ENCODE assay signal across 2 fruit fly cellular contexts in the genomic region with DNA sequence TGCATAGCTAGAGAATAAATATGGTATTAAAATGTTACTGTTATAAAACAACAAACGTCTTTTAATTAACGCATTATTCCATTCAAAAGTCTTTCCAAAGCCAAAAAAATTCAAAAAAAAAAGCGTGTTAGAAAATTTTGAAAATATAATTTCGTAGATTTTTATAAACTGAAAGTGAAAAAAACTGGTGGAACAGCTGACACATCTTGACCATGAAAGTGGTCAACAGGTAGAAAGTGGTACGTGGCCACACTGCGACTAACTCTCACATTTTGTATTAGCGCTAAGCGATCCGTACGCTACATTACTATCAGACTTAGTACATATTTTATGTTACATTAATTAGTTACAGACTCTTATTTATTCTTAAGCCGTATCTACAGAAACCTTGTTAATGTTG.
TF ChIP-seq lines count a peak whose summit lies in the region.

A gene (plus strand): TSS at position 256 of the 400 bp plus-strand sequence.

- no peak for TF ChIP-seq CTCF in whole organism, embryonic (GFP tag; optimal IDR thresholded peaks at IDR 0.05; lab: Kevin White, UChicago)

TF ChIP-seq in whole organism, embryonic, 481 proteins besides CTCF, POLR2A, EP300 and RAD21:
- TF ChIP-seq CG15269 (tag; optimal IDR thresholded peaks at IDR 0.05; lab: Kevin White, UChicago) (no peak), CG1233 (GFP tag; optimal IDR thresholded peaks at IDR 0.05; lab: Kevin White, UChicago) (no peak), crp (GFP tag; optimal IDR thresholded peaks at IDR 0.05; lab: Kevin White, UChicago) (peak in 1 of 2 experiments; percentile 74), slou (GFP tag; optimal IDR thresholded peaks at IDR 0.05; lab: Kevin White, UChicago) (no peak), CoRest (tag; optimal IDR thresholded peaks at IDR 0.05; lab: Kevin White, UChicago) (no peak), CG17912 (GFP tag; optimal IDR thresholded peaks at IDR 0.05; lab: Kevin White, UChicago) (no peak), CG13287 (GFP tag; IDR thresholded peaks at IDR 0.05; lab: Robert Waterston, UW; ENCODE audit: partially characterized antibody) (no peak), CG4854 (GFP tag; optimal IDR thresholded peaks at IDR 0.05; lab: Kevin White, UChicago) (no peak), CG15601 (tag; optimal IDR thresholded peaks at IDR 0.05; lab: Kevin White, UChicago) (no peak), Eip74EF (GFP tag; optimal IDR thresholded peaks at IDR 0.05; lab: Kevin White, UChicago) (no peak), gfzf (GFP tag; optimal IDR thresholded peaks at IDR 0.05; lab: Kevin White, UChicago) (peak; percentile 59), CG10267 (tag; optimal IDR thresholded peaks at IDR 0.05; lab: Kevin White, UChicago) (no peak), row (GFP tag; IDR thresholded peaks at IDR 0.05; lab: Robert Waterston, UW) (0 out of 3 replicates have a peak, but pooled peaks have one; percentile 29), emc (GFP tag; optimal IDR thresholded peaks at IDR 0.05; lab: Kevin White, UChicago) (no peak), br (optimal IDR thresholded peaks at IDR 0.05; lab: Kevin White, UChicago) (no peak), HmgD (GFP tag; optimal IDR thresholded peaks at IDR 0.05; lab: Kevin White, UChicago) (no peak), MBD-R2 (GFP tag; IDR thresholded peaks at IDR 0.05; lab: Robert Waterston, UW) (0 out of 2 replicates have a peak, but pooled peaks have one; percentile 8), tio (GFP tag; optimal IDR thresholded peaks at IDR 0.05; lab: Kevin White, UChicago) (no peak), Doc2 (GFP tag; IDR thresholded peaks at IDR 0.05; lab: Robert Waterston, UW) (no peak)

TF ChIP-seq in whole organism, prepupa, 60 proteins besides CTCF, POLR2A, EP300 and RAD21:
- TF ChIP-seq CG9139 (GFP tag; optimal IDR thresholded peaks at IDR 0.05; lab: Kevin White, UChicago) (no peak), Met (GFP tag; optimal IDR thresholded peaks at IDR 0.05; lab: Kevin White, UChicago) (no peak), CG6808 (GFP tag; optimal IDR thresholded peaks at IDR 0.05; lab: Kevin White, UChicago) (no peak), Blimp-1 (GFP tag; optimal IDR thresholded peaks at IDR 0.05; lab: Kevin White, UChicago) (peak; percentile 46), Sox102F (GFP tag; optimal IDR thresholded peaks at IDR 0.05; lab: Kevin White, UChicago) (no peak), CG32006 (GFP tag; optimal IDR thresholded peaks at IDR 0.05; lab: Kevin White, UChicago) (no peak)
TF ChIP-seq in whole organism, prepupa: peak in this region for 1.
